Fruit fly (Drosophila melanogaster) Kc167 (cell line): Measurements from ENCODE around the gene CG43203.

ENCODE experiments used
- Myc ChIP-seq: fragments of >200 bp; optimal IDR thresholded peaks from 2 replicates; lab custom pipeline; 2017; ENCODE audit warnings: missing external identifiers
- Sin3A ChIP-seq: fragments of >200 bp; optimal IDR thresholded peaks from 2 replicates; lab custom pipeline; 2018; ENCODE audit warnings: missing external identifiers
- h ChIP-seq: fragments of >200 bp; optimal IDR thresholded peaks from 3 replicates; lab custom pipeline; 2018; ENCODE audit warnings: missing external identifiers
- insv ChIP-seq: fragments of >200 bp; optimal IDR thresholded peaks from 3 replicates; lab custom pipeline; 2018; ENCODE audit warnings: missing external identifiers
- psq ChIP-seq: fragments of >200 bp; optimal IDR thresholded peaks from 2 replicates; lab custom pipeline; 2017; ENCODE audit warnings: missing external identifiers
- ttk ChIP-seq: sonication (Bioruptor generic); optimal IDR thresholded peaks from 2 replicates; lab custom pipeline; 2017; ENCODE audit warnings: missing external identifiers

dm6 chr3R:19332052-19332451 lies 21.8 kb upstream of the CG43203 start:
- no peak for TF ChIP-seq ttk (lab: Kevin White, UChicago)
- no peak for TF ChIP-seq Sin3A (lab: Kevin White, UChicago)
- TF ChIP-seq psq: no peak
- TF ChIP-seq insv (lab: Kevin White, UChicago): no peak
- no peak for TF ChIP-seq h (lab: Kevin White, UChicago)
- no peak for TF ChIP-seq Myc (lab: Kevin White, UChicago)
